Fruit fly (Drosophila melanogaster): ENCODE results near the gene CG11791.

The CG11791 gene

dm6 chr3R:25049742-25050517 lies 514 bp downstream of the CG11791 start:
- peak; percentile 46 for TF ChIP-seq ovo (GFP tag; optimal IDR thresholded peaks at IDR 0.05)
- TF ChIP-seq toe (GFP tag; optimal IDR thresholded peaks at IDR 0.05), result no peak
- TF ChIP-seq Hr96 (GFP tag; optimal IDR thresholded peaks at IDR 0.05), result no peak
- TF ChIP-seq CG33017 (tag; optimal IDR thresholded peaks at IDR 0.05), result peak; percentile 82
- peak; percentile 87 for TF ChIP-seq Mnt (GFP tag; optimal IDR thresholded peaks at IDR 0.05)
- peak; percentile 67 for TF ChIP-seq CG7101 (tag; optimal IDR thresholded peaks at IDR 0.05)
- TF ChIP-seq tj (GFP tag; optimal IDR thresholded peaks at IDR 0.05), result peak; percentile 68
- TF ChIP-seq pad (GFP tag; optimal IDR thresholded peaks at IDR 0.05), result peak; percentile 65
- no peak for TF ChIP-seq Clk (GFP tag; optimal IDR thresholded peaks at IDR 0.05)
- TF ChIP-seq CG12768 (GFP tag; optimal IDR thresholded peaks at IDR 0.05), result peak; percentile 92
- no peak for TF ChIP-seq cnc (optimal IDR thresholded peaks at IDR 0.05)
- no peak for TF ChIP-seq CG5204 (GFP tag; optimal IDR thresholded peaks at IDR 0.05)
- peak; percentile 35 for TF ChIP-seq CG7045 (GFP tag; optimal IDR thresholded peaks at IDR 0.05)
- peak; percentile 88 for TF ChIP-seq bab1 (GFP tag; optimal IDR thresholded peaks at IDR 0.05)
- no peak for TF ChIP-seq Crg-1 (GFP tag; optimal IDR thresholded peaks at IDR 0.05)
- TF ChIP-seq kay (GFP tag; ENCODE audit: borderline replicate concordance), result peak; percentile 100
- peak; percentile 16 for TF ChIP-seq CG1620 (GFP tag; optimal IDR thresholded peaks at IDR 0.05)
- peak; percentile 95 for TF ChIP-seq cic (GFP tag; optimal IDR thresholded peaks at IDR 0.05)
- TF ChIP-seq CG11617 (GFP tag; optimal IDR thresholded peaks at IDR 0.05), result peak; percentile 30
- TF ChIP-seq CG14711 (tag; optimal IDR thresholded peaks at IDR 0.05), result peak; percentile 42

- TF ChIP-seq toe (GFP tag; optimal IDR thresholded peaks at IDR 0.05) (no peak), tj (GFP tag; optimal IDR thresholded peaks at IDR 0.05) (no peak), CG33017 (tag; optimal IDR thresholded peaks at IDR 0.05) (no peak), cnc (optimal IDR thresholded peaks at IDR 0.05) (no peak), Crg-1 (GFP tag; optimal IDR thresholded peaks at IDR 0.05) (no peak), bab1 (GFP tag; optimal IDR thresholded peaks at IDR 0.05) (no peak), CG11617 (GFP tag; optimal IDR thresholded peaks at IDR 0.05) (no peak), kay (GFP tag; ENCODE audit: borderline replicate concordance) (no peak), CG7101 (tag; optimal IDR thresholded peaks at IDR 0.05) (no peak), ovo (GFP tag; optimal IDR thresholded peaks at IDR 0.05) (no peak), CG5204 (GFP tag; optimal IDR thresholded peaks at IDR 0.05) (no peak), Clk (GFP tag; optimal IDR thresholded peaks at IDR 0.05) (no peak), CG12768 (GFP tag; optimal IDR thresholded peaks at IDR 0.05) (no peak), CG1620 (GFP tag; optimal IDR thresholded peaks at IDR 0.05) (no peak), pad (GFP tag; optimal IDR thresholded peaks at IDR 0.05) (no peak), cic (GFP tag; optimal IDR thresholded peaks at IDR 0.05) (no peak), Hr96 (GFP tag; optimal IDR thresholded peaks at IDR 0.05) (no peak)
Measured at dm6 chr3R:25050649-25051048, 1.2 kb downstream of the CG11791 start.

- TF ChIP-seq pad (GFP tag; optimal IDR thresholded peaks at IDR 0.05) (no peak), Mnt (GFP tag; optimal IDR thresholded peaks at IDR 0.05) (peak; percentile 43), CG7045 (GFP tag; optimal IDR thresholded peaks at IDR 0.05) (no peak), kay (GFP tag; ENCODE audit: borderline replicate concordance) (peak; percentile 92), cnc (optimal IDR thresholded peaks at IDR 0.05) (no peak), CG11617 (GFP tag; optimal IDR thresholded peaks at IDR 0.05) (no peak), cic (GFP tag; optimal IDR thresholded peaks at IDR 0.05) (peak; percentile 78), ovo (GFP tag; optimal IDR thresholded peaks at IDR 0.05) (no peak), tj (GFP tag; optimal IDR thresholded peaks at IDR 0.05) (peak; percentile 9)
Measured at dm6 chr3R:25051441-25052097, 2.2 kb downstream of the CG11791 start.

- TF ChIP-seq tj (GFP tag; optimal IDR thresholded peaks at IDR 0.05), result peak; percentile 1
- peak; percentile 38 for TF ChIP-seq Crg-1 (GFP tag; optimal IDR thresholded peaks at IDR 0.05)
- TF ChIP-seq toe (GFP tag; optimal IDR thresholded peaks at IDR 0.05), result peak; percentile 52
- no peak for TF ChIP-seq cic (GFP tag; optimal IDR thresholded peaks at IDR 0.05)
- no peak for TF ChIP-seq cnc (optimal IDR thresholded peaks at IDR 0.05)
- TF ChIP-seq Hr96 (GFP tag; optimal IDR thresholded peaks at IDR 0.05), result no peak
- TF ChIP-seq kay (GFP tag; ENCODE audit: borderline replicate concordance), result peak; percentile 88
- TF ChIP-seq pad (GFP tag; optimal IDR thresholded peaks at IDR 0.05), result peak; percentile 32
- TF ChIP-seq CG12768 (GFP tag; optimal IDR thresholded peaks at IDR 0.05), result no peak
- TF ChIP-seq CG5204 (GFP tag; optimal IDR thresholded peaks at IDR 0.05), result no peak
- peak; percentile 15 for TF ChIP-seq CG7101 (tag; optimal IDR thresholded peaks at IDR 0.05)
- peak; percentile 7 for TF ChIP-seq Clk (GFP tag; optimal IDR thresholded peaks at IDR 0.05)
- peak; percentile 42 for TF ChIP-seq Mnt (GFP tag; optimal IDR thresholded peaks at IDR 0.05)
- TF ChIP-seq CG14711 (tag; optimal IDR thresholded peaks at IDR 0.05), result peak; percentile 43
- TF ChIP-seq CG33017 (tag; optimal IDR thresholded peaks at IDR 0.05), result no peak
- TF ChIP-seq CG1620 (GFP tag; optimal IDR thresholded peaks at IDR 0.05), result peak; percentile 1
- no peak for TF ChIP-seq CG7045 (GFP tag; optimal IDR thresholded peaks at IDR 0.05)
- TF ChIP-seq CG11617 (GFP tag; optimal IDR thresholded peaks at IDR 0.05), result peak; percentile 23
- peak; percentile 64 for TF ChIP-seq bab1 (GFP tag; optimal IDR thresholded peaks at IDR 0.05)
- no peak for TF ChIP-seq ovo (GFP tag; optimal IDR thresholded peaks at IDR 0.05)
Measured at dm6 chr3R:25054451-25055188, 5.2 kb downstream of the CG11791 start, which contains the start of gene CG31109. CG31109 (minus strand) TSS chr3R:25054653.

- TF ChIP-seq Mnt (GFP tag; optimal IDR thresholded peaks at IDR 0.05), result peak; percentile 6
- TF ChIP-seq Hr96 (GFP tag; optimal IDR thresholded peaks at IDR 0.05), result no peak
- no peak for TF ChIP-seq ovo (GFP tag; optimal IDR thresholded peaks at IDR 0.05)
- TF ChIP-seq bab1 (GFP tag; optimal IDR thresholded peaks at IDR 0.05), result no peak
- TF ChIP-seq CG5204 (GFP tag; optimal IDR thresholded peaks at IDR 0.05), result no peak
- TF ChIP-seq cic (GFP tag; optimal IDR thresholded peaks at IDR 0.05), result no peak
- peak; percentile 12 for TF ChIP-seq CG7101 (tag; optimal IDR thresholded peaks at IDR 0.05)
- no peak for TF ChIP-seq Crg-1 (GFP tag; optimal IDR thresholded peaks at IDR 0.05)
- TF ChIP-seq cnc (optimal IDR thresholded peaks at IDR 0.05), result no peak
- no peak for TF ChIP-seq tj (GFP tag; optimal IDR thresholded peaks at IDR 0.05)
- peak; percentile 35 for TF ChIP-seq CG11617 (GFP tag; optimal IDR thresholded peaks at IDR 0.05)
- peak; percentile 9 for TF ChIP-seq CG14711 (tag; optimal IDR thresholded peaks at IDR 0.05)
- peak; percentile 32 for TF ChIP-seq CG33017 (tag; optimal IDR thresholded peaks at IDR 0.05)
- no peak for TF ChIP-seq toe (GFP tag; optimal IDR thresholded peaks at IDR 0.05)
- no peak for TF ChIP-seq CG1620 (GFP tag; optimal IDR thresholded peaks at IDR 0.05)
- TF ChIP-seq CG12768 (GFP tag; optimal IDR thresholded peaks at IDR 0.05), result no peak
- TF ChIP-seq CG7045 (GFP tag; optimal IDR thresholded peaks at IDR 0.05), result no peak
- TF ChIP-seq pad (GFP tag; optimal IDR thresholded peaks at IDR 0.05), result no peak
- no peak for TF ChIP-seq Clk (GFP tag; optimal IDR thresholded peaks at IDR 0.05)
- TF ChIP-seq kay (GFP tag; ENCODE audit: borderline replicate concordance), result peak; percentile 89
Measured at dm6 chr3R:25056016-25056415, 6.6 kb downstream of the CG11791 start, which contains the start of the genes CG31111 and stac. CG31111 (minus strand) TSS chr3R:25056177. stac (plus strand) TSS chr3R:25056286.
